Fruit fly (Drosophila melanogaster): ENCODE measurements around the gene Dad.

DNA sequence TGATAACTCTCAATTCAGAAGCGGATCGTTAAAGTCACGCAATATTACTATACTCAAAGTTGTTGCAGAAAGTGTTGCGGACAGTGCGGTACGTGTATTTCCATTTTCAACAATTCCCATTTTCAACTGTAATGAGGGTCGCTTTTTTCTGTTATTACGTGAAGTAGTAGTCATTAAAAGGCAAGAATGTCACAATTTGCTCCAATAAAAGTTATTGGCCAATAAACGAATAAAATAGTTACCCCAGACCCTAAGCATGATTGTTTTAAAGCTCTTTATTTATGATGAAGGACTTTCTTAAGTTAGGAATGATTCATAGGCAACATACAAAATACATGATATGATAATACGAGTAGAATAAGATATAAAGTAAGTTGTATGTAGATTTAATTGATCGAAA is 46.5 kb upstream of the Dad start:
- TF ChIP-seq CG4730 (GFP tag; IDR thresholded peaks at IDR 0.05) (no peak), CG15514 (GFP tag; optimal IDR thresholded peaks at IDR 0.05) (no peak), ranshi (GFP tag; IDR thresholded peaks at IDR 0.05) (no peak), otp (GFP tag; IDR thresholded peaks at IDR 0.05) (no peak), NC2α (GFP tag; optimal IDR thresholded peaks at IDR 0.05) (no peak), CG30431 (GFP tag; optimal IDR thresholded peaks at IDR 0.05) (no peak), zfh1 (GFP tag; IDR thresholded peaks at IDR 0.05) (no peak), knrl (GFP tag; IDR thresholded peaks at IDR 0.05; ENCODE audit: partially characterized antibody) (no peak), Dfd (GFP tag; optimal IDR thresholded peaks at IDR 0.05) (no peak), slbo (GFP tag; IDR thresholded peaks at IDR 0.05) (no peak)

Data from whole organism, embryonic.